Fruit fly (Drosophila melanogaster) whole organism, embryonic: ENCODE results near the gene CG15403.
A peak's percentile ranks its signal among the peaks of the same experiment; 100 is the strongest.

Experiments used
- B-H2 ChIP-seq: fragments of 200-800 bp; sonication (Bioruptor generic); optimal IDR thresholded peaks from 2 replicates; lab custom pipeline; 2018; ENCODE audit warnings: missing biosample characterization, mild to moderate bottlenecking, missing genetic modification characterization
- CG10462 ChIP-seq: fragments of 200-800 bp; sonication (Bioruptor generic); optimal IDR thresholded peaks from 2 replicates; lab custom pipeline; 2016; ENCODE audit warnings: missing biosample characterization, missing genetic modification characterization
- CG10565 ChIP-seq: fragments of 200-800 bp; sonication (Bioruptor generic); optimal IDR thresholded peaks from 3 replicates; lab custom pipeline; 2016; ENCODE audit warnings: missing biosample characterization, mild to moderate bottlenecking, missing genetic modification characterization
- CG10654 ChIP-seq: fragments of 200-800 bp; sonication (Bioruptor generic); optimal IDR thresholded peaks from 2 replicates; lab custom pipeline; 2016; ENCODE audit warnings: missing biosample characterization, missing genetic modification characterization
- CG10979 ChIP-seq: fragments of 200-800 bp; sonication (Bioruptor generic); optimal IDR thresholded peaks from 2 replicates; lab custom pipeline; 2018; ENCODE audit warnings: missing biosample characterization, mild to moderate bottlenecking, missing genetic modification characterization, moderate library complexity
- CG11695 ChIP-seq: fragments of 200-800 bp; sonication (Bioruptor generic); IDR thresholded peaks from 3 replicates; pipeline ENCODE4 v1.3.6; 2022; ENCODE audit warnings: missing biosample characterization, missing genetic modification characterization
- CG1233 ChIP-seq: fragments of 200-800 bp; sonication (Bioruptor generic); optimal IDR thresholded peaks from 4 replicates; lab custom pipeline; 2018; ENCODE audit warnings: missing biosample characterization, mild to moderate bottlenecking, missing genetic modification characterization
- CG12942 ChIP-seq: fragments of 200-800 bp; sonication (Bioruptor generic); optimal IDR thresholded peaks from 3 replicates; lab custom pipeline; 2016; ENCODE audit warnings: missing biosample characterization, missing genetic modification characterization
- CG13624 ChIP-seq: fragments of 200-800 bp; sonication (Bioruptor generic); optimal IDR thresholded peaks from 2 replicates; lab custom pipeline; 2016; ENCODE audit warnings: missing biosample characterization, missing genetic modification characterization
- CG14014 ChIP-seq: fragments of 200-800 bp; sonication (Bioruptor generic); IDR thresholded peaks from 2 replicates; pipeline ENCODE4 v1.3.6; 2022; ENCODE audit warnings: missing biosample characterization, missing genetic modification characterization
- CG1529 ChIP-seq: fragments of 200-800 bp; sonication (Bioruptor generic); optimal IDR thresholded peaks from 3 replicates; lab custom pipeline; 2018; ENCODE audit warnings: missing biosample characterization, missing genetic modification characterization
- CG1647 ChIP-seq: fragments of 200-800 bp; sonication (Bioruptor generic); optimal IDR thresholded peaks from 3 replicates; lab custom pipeline; 2016; ENCODE audit warnings: missing biosample characterization, missing genetic modification characterization
- CG16863 ChIP-seq: fragments of 200-800 bp; sonication (Bioruptor generic); optimal IDR thresholded peaks from 3 replicates; lab custom pipeline; 2016; ENCODE audit warnings: missing biosample characterization, missing genetic modification characterization
- CG2202 ChIP-seq: fragments of 200-800 bp; sonication (Bioruptor generic); optimal IDR thresholded peaks from 2 replicates; lab custom pipeline; 2018; ENCODE audit warnings: missing biosample characterization, mild to moderate bottlenecking, missing genetic modification characterization
- CG3065 ChIP-seq: fragments of 200-800 bp; sonication (Bioruptor generic); optimal IDR thresholded peaks from 2 replicates; lab custom pipeline; 2016; ENCODE audit warnings: missing biosample characterization, missing genetic modification characterization
- CG3281 ChIP-seq: fragments of 200-800 bp; sonication (Bioruptor generic); optimal IDR thresholded peaks from 3 replicates; lab custom pipeline; 2017; ENCODE audit warnings: missing biosample characterization, mild to moderate bottlenecking, missing genetic modification characterization
- CG3995 ChIP-seq: fragments of 200-800 bp; sonication (Bioruptor generic); optimal IDR thresholded peaks from 3 replicates; lab custom pipeline; 2016; ENCODE audit warnings: missing biosample characterization, missing genetic modification characterization
- CG4404 ChIP-seq: fragments of 200-800 bp; sonication (Bioruptor generic); IDR thresholded peaks from 2 replicates; pipeline ENCODE4 v1.3.6; 2022; ENCODE audit warnings: missing biosample characterization, missing genetic modification characterization
- CG6654 ChIP-seq: fragments of 200-800 bp; sonication (Bioruptor generic); optimal IDR thresholded peaks from 2 replicates; lab custom pipeline; 2017; ENCODE audit warnings: missing biosample characterization, mild to moderate bottlenecking, missing genetic modification characterization
- CG6683 ChIP-seq: fragments of 200-800 bp; sonication (Bioruptor generic); optimal IDR thresholded peaks from 2 replicates; lab custom pipeline; 2017; ENCODE audit warnings: missing biosample characterization, mild to moderate bottlenecking, missing genetic modification characterization, missing genetic modification reagents
- CG6854 ChIP-seq: fragments of 200-800 bp; sonication (Bioruptor generic); optimal IDR thresholded peaks from 3 replicates; lab custom pipeline; 2017; ENCODE audit warnings: missing biosample characterization, mild to moderate bottlenecking, missing genetic modification characterization
- CG7372 ChIP-seq: fragments of 200-800 bp; sonication (Bioruptor generic); IDR thresholded peaks from 2 replicates; pipeline ENCODE4 v1.3.6; 2022; ENCODE audit warnings: missing biosample characterization, missing genetic modification characterization
- CG7786 ChIP-seq: fragments of 200-800 bp; sonication (Bioruptor generic); optimal IDR thresholded peaks from 2 replicates; lab custom pipeline; 2016; ENCODE audit warnings: missing biosample characterization, missing genetic modification characterization
- CG8281 ChIP-seq: fragments of 200-800 bp; sonication (Bioruptor generic); optimal IDR thresholded peaks from 2 replicates; lab custom pipeline; 2018; ENCODE audit warnings: missing biosample characterization, mild to moderate bottlenecking, missing genetic modification characterization, moderate library complexity
- CG9609 ChIP-seq: fragments of 200-800 bp; sonication (Bioruptor generic); optimal IDR thresholded peaks from 3 replicates; lab custom pipeline; 2016; ENCODE audit warnings: missing biosample characterization, missing genetic modification characterization
- CG9797 ChIP-seq: fragments of 200-800 bp; sonication (Bioruptor generic); optimal IDR thresholded peaks from 3 replicates; lab custom pipeline; 2018; ENCODE audit warnings: missing biosample characterization, mild to moderate bottlenecking, missing genetic modification characterization
- CHES-1-like ChIP-seq: fragments of 200-800 bp; sonication (Bioruptor generic); optimal IDR thresholded peaks from 2 replicates; lab custom pipeline; 2016; ENCODE audit warnings: missing biosample characterization, missing genetic modification characterization
- Dip2 ChIP-seq: fragments of 200-800 bp; sonication (Bioruptor generic); IDR thresholded peaks from 2 replicates; pipeline ENCODE4 v1.3.6; 2022; ENCODE audit warnings: missing biosample characterization, missing genetic modification characterization
- H2.0 ChIP-seq: fragments of 200-800 bp; sonication (Bioruptor generic); IDR thresholded peaks from 2 replicates; pipeline ENCODE4 v1.3.6; 2022; ENCODE audit warnings: missing biosample characterization, missing genetic modification characterization
- HLH4C ChIP-seq: fragments of 200-800 bp; sonication (Bioruptor generic); IDR thresholded peaks from 3 replicates; pipeline ENCODE4 v1.3.6; 2022; ENCODE audit warnings: missing biosample characterization, missing genetic modification characterization; ENCODE audit not compliant: partially characterized antibody
- HmgD ChIP-seq: fragments of 200-800 bp; sonication (Bioruptor generic); optimal IDR thresholded peaks from 3 replicates; lab custom pipeline; 2016; ENCODE audit warnings: missing biosample characterization, missing genetic modification characterization
- Nf-YA ChIP-seq: fragments of 200-800 bp; sonication (Bioruptor generic); IDR thresholded peaks from 2 replicates; pipeline ENCODE4 v1.3.6; 2022; ENCODE audit warnings: missing biosample characterization, missing genetic modification characterization
- Six4 ChIP-seq: fragments of 200-800 bp; sonication (Bioruptor generic); optimal IDR thresholded peaks from 2 replicates; lab custom pipeline; 2016; ENCODE audit warnings: missing biosample characterization, missing genetic modification characterization
- Sox102F ChIP-seq: fragments of 200-800 bp; sonication (Bioruptor generic); optimal IDR thresholded peaks from 2 replicates; lab custom pipeline; 2018; ENCODE audit warnings: missing biosample characterization, mild to moderate bottlenecking, missing genetic modification characterization, moderate library complexity
- TFAM ChIP-seq: fragments of 200-800 bp; sonication (Bioruptor generic); optimal IDR thresholded peaks from 2 replicates; lab custom pipeline; 2017; ENCODE audit warnings: missing biosample characterization, missing genetic modification characterization, inconsistent platforms
- bigmax ChIP-seq: fragments of 200-800 bp; sonication (Bioruptor generic); optimal IDR thresholded peaks from 2 replicates; lab custom pipeline; 2018; ENCODE audit warnings: missing biosample characterization, mild to moderate bottlenecking, missing genetic modification characterization
- dmrt99B ChIP-seq: fragments of 200-800 bp; sonication (Bioruptor generic); optimal IDR thresholded peaks from 2 replicates; lab custom pipeline; 2018; ENCODE audit warnings: missing biosample characterization, mild to moderate bottlenecking, missing genetic modification characterization, moderate library complexity
- dysf ChIP-seq: fragments of 200-800 bp; sonication (Bioruptor generic); IDR thresholded peaks from 3 replicates; pipeline ENCODE4 v1.3.6; 2022; ENCODE audit warnings: missing biosample characterization, missing genetic modification characterization
- eve ChIP-seq, 2 experiments: fragments of >200 bp; optimal IDR thresholded peaks; 2 replicates each; lab custom pipeline; 2017; ENCODE audit warnings: missing biosample characterization in 2 of 2, missing genetic modification characterization in 2 of 2
- gfzf ChIP-seq: fragments of 200-800 bp; sonication (Bioruptor generic); optimal IDR thresholded peaks from 2 replicates; lab custom pipeline; 2016; ENCODE audit warnings: missing biosample characterization, mild to moderate bottlenecking, missing genetic modification characterization, moderate library complexity
- jing ChIP-seq: fragments of 200-800 bp; sonication (Bioruptor generic); optimal IDR thresholded peaks from 2 replicates; lab custom pipeline; 2018; ENCODE audit warnings: missing biosample characterization, mild to moderate bottlenecking, missing genetic modification characterization
- lov ChIP-seq, 2 experiments: fragments of 200-800 bp in 1 of 2; fragments of >200 bp in 1 of 2; sonication (Bioruptor generic) in 1 of 2; IDR thresholded peaks in 1 of 2; optimal IDR thresholded peaks in 1 of 2; 2 replicates in 1 of 2; 3 replicates in 1 of 2; pipeline versions ENCODE4 v1.3.6 to Lab custom; 2017 to 2022; ENCODE audit warnings: missing biosample characterization in 1 of 2, missing genetic modification characterization in 1 of 2
- mld ChIP-seq: fragments of 200-800 bp; sonication (Bioruptor generic); IDR thresholded peaks from 3 replicates; pipeline ENCODE4 v1.3.6; 2022; ENCODE audit warnings: missing biosample characterization, missing genetic modification characterization; ENCODE audit not compliant: partially characterized antibody
- nmo ChIP-seq: fragments of 200-800 bp; sonication (Bioruptor generic); optimal IDR thresholded peaks from 2 replicates; lab custom pipeline; 2018; ENCODE audit warnings: missing biosample characterization, mild to moderate bottlenecking, missing genetic modification characterization, moderate library complexity
- onecut ChIP-seq: fragments of 200-800 bp; sonication (Bioruptor generic); IDR thresholded peaks from 2 replicates; pipeline ENCODE4 v1.3.6; 2022; ENCODE audit warnings: missing biosample characterization, missing genetic modification characterization
- peb ChIP-seq: fragments of 200-800 bp; sonication (Bioruptor generic); IDR thresholded peaks from 2 replicates; pipeline ENCODE4 v1.3.6; 2022; ENCODE audit warnings: missing biosample characterization, missing genetic modification characterization
- pho ChIP-seq: fragments of 200-800 bp; sonication (Bioruptor generic); optimal IDR thresholded peaks from 2 replicates; lab custom pipeline; 2016; ENCODE audit warnings: missing biosample characterization, missing genetic modification characterization
- pnt ChIP-seq: fragments of 200-800 bp; sonication (Bioruptor generic); optimal IDR thresholded peaks from 3 replicates; lab custom pipeline; 2016; ENCODE audit warnings: missing biosample characterization, missing genetic modification characterization
- schlank ChIP-seq: fragments of 200-800 bp; sonication (Bioruptor generic); optimal IDR thresholded peaks from 2 replicates; lab custom pipeline; 2018; ENCODE audit warnings: missing biosample characterization, mild to moderate bottlenecking, missing genetic modification characterization
- sqz ChIP-seq: fragments of 200-800 bp; sonication (Bioruptor generic); optimal IDR thresholded peaks from 3 replicates; lab custom pipeline; 2018; ENCODE audit warnings: missing biosample characterization, mild to moderate bottlenecking, missing genetic modification characterization
- trh ChIP-seq: fragments of 200-800 bp; sonication (Bioruptor generic); optimal IDR thresholded peaks from 2 replicates; lab custom pipeline; 2016; ENCODE audit warnings: missing biosample characterization, missing genetic modification characterization
- tup ChIP-seq: fragments of 200-800 bp; sonication (Bioruptor generic); optimal IDR thresholded peaks from 2 replicates; lab custom pipeline; 2016; ENCODE audit warnings: missing biosample characterization, mild to moderate bottlenecking, missing genetic modification characterization, moderate library complexity

Gene CG15403

dm6 chr2L:3144709-3145108, 16.3 kb downstream of the CG15403 start, which contains the start of gene toc (continued):
- no peak for TF ChIP-seq CG9609 (GFP tag; lab: Kevin White, UChicago)
- no peak for TF ChIP-seq H2.0 (GFP tag; lab: Robert Waterston, UW)
- no peak for TF ChIP-seq jing
- no peak for TF ChIP-seq lov (optimal IDR thresholded peaks at IDR 0.05; lab: Kevin White, UChicago)
- TF ChIP-seq lov (GFP tag; IDR thresholded peaks at IDR 0.05; lab: Robert Waterston, UW) = no peak
- no peak for TF ChIP-seq CG14014 (GFP tag; lab: Robert Waterston, UW)
- no peak for TF ChIP-seq Sox102F (GFP tag; lab: Kevin White, UChicago)
- no peak for TF ChIP-seq CG6683 (GFP tag; lab: Kevin White, UChicago)
- no peak for TF ChIP-seq pnt (GFP tag; lab: Kevin White, UChicago)
- no peak for TF ChIP-seq Six4 (GFP tag; lab: Kevin White, UChicago)
- peak; percentile 89 for TF ChIP-seq mld
- no peak for TF ChIP-seq CG11695 (GFP tag; lab: Robert Waterston, UW)
- no peak for TF ChIP-seq schlank (tag; lab: Kevin White, UChicago)
- TF ChIP-seq trh (GFP tag; lab: Kevin White, UChicago) = no peak
- peak; percentile 8 for TF ChIP-seq CG7786
- TF ChIP-seq CHES-1-like (GFP tag; lab: Kevin White, UChicago) = no peak
- no peak for TF ChIP-seq Dip2 (GFP tag; lab: Robert Waterston, UW)
- no peak for TF ChIP-seq CG2202 (tag; lab: Kevin White, UChicago)
- no peak for TF ChIP-seq CG1233
- TF ChIP-seq gfzf (GFP tag; lab: Kevin White, UChicago) = peak; percentile 40
- TF ChIP-seq CG10565 (GFP tag; lab: Kevin White, UChicago) = no peak
- no peak for TF ChIP-seq eve (GFP tag; optimal IDR thresholded peaks at IDR 0.05; lab: Kevin White, UChicago)
- no peak for TF ChIP-seq CG1529 (GFP tag; lab: Kevin White, UChicago)
- no peak for TF ChIP-seq CG10462
- TF ChIP-seq pho = no peak
- TF ChIP-seq CG4404 (GFP tag; lab: Robert Waterston, UW) = no peak
- no peak for TF ChIP-seq CG9797
- no peak for TF ChIP-seq CG12942 (GFP tag; lab: Kevin White, UChicago)
- no peak for TF ChIP-seq TFAM (GFP tag; lab: Kevin White, UChicago)
- TF ChIP-seq nmo (GFP tag; lab: Kevin White, UChicago) = peak; percentile 28
- no peak for TF ChIP-seq dysf (GFP tag; lab: Robert Waterston, UW)
- no peak for TF ChIP-seq CG3995 (GFP tag; lab: Kevin White, UChicago)
- TF ChIP-seq HLH4C (GFP tag; lab: Robert Waterston, UW) = peak; percentile 89
- TF ChIP-seq CG10979 (tag; lab: Kevin White, UChicago) = no peak
- TF ChIP-seq peb (GFP tag; lab: Robert Waterston, UW) = no peak
- TF ChIP-seq dmrt99B = no peak
- TF ChIP-seq Nf-YA (GFP tag; lab: Robert Waterston, UW) = no peak
- TF ChIP-seq bigmax (GFP tag; lab: Kevin White, UChicago) = no peak
- peak; percentile 27 for TF ChIP-seq CG13624
- no peak for TF ChIP-seq CG10654 (GFP tag; lab: Kevin White, UChicago)
- no peak for TF ChIP-seq CG6854
- no peak for TF ChIP-seq CG8281
- no peak for TF ChIP-seq sqz
- no peak for TF ChIP-seq CG16863 (GFP tag; lab: Kevin White, UChicago)
- no peak for TF ChIP-seq CG6654 (GFP tag; lab: Kevin White, UChicago)
- TF ChIP-seq CG7372 (GFP tag; lab: Robert Waterston, UW) = no peak
- no peak for TF ChIP-seq CG3281
- TF ChIP-seq tup (GFP tag; lab: Kevin White, UChicago) = no peak
- no peak for TF ChIP-seq CG1647
- no peak for TF ChIP-seq CG3065 (GFP tag; lab: Kevin White, UChicago)
- TF ChIP-seq HmgD (GFP tag; lab: Kevin White, UChicago) = peak; percentile 24
- TF ChIP-seq onecut (GFP tag; lab: Robert Waterston, UW) = peak; percentile 30; the same call in 1 of the 2 replicates
- no peak for TF ChIP-seq B-H2 (GFP tag; lab: Kevin White, UChicago)
